Worm (Caenorhabditis elegans) whole organism, young adult: ENCODE measurements around the gene F54C9.3.

ENCODE experiments used
- B0019.2 ChIP-seq: fragments of 200-800 bp; sonication (Bioruptor generic); conservative IDR thresholded peaks from 2 replicates; pipeline ENCODE4 v1.3.6; 2022; ENCODE audit warnings: missing genetic modification reagents, missing genetic modification characterization, missing compliant biosample characterization
- C17E4.6 ChIP-seq: fragments of 200-800 bp; sonication (Bioruptor generic); IDR thresholded peaks from 2 replicates; pipeline ENCODE4 v1.3.6; 2022; ENCODE audit warnings: missing genetic modification reagents, missing genetic modification characterization, missing compliant biosample characterization
- D2030.7 ChIP-seq: fragments of 200-800 bp; sonication (Bioruptor generic); IDR thresholded peaks from 2 replicates; pipeline ENCODE4 v1.3.6; 2022; ENCODE audit warnings: missing genetic modification reagents, missing genetic modification characterization, missing compliant biosample characterization
- F10E7.11 ChIP-seq: sonication (generic microtip); optimal IDR thresholded peaks from 2 replicates; lab custom pipeline; 2017; ENCODE audit warnings: mild to moderate bottlenecking, missing genetic modification characterization, moderate library complexity, missing compliant biosample characterization
- F22D6.2 ChIP-seq: sonication (generic microtip); optimal IDR thresholded peaks from 2 replicates; lab custom pipeline; 2016; ENCODE audit warnings: mild to moderate bottlenecking, missing genetic modification characterization, missing compliant biosample characterization
- F23B12.7 ChIP-seq: sonication (generic microtip); optimal IDR thresholded peaks from 2 replicates; lab custom pipeline; 2017; ENCODE audit warnings: missing genetic modification characterization, mild to moderate bottlenecking, missing compliant biosample characterization, antibody characterized with exemption, moderate library complexity; ENCODE audit not compliant: insufficient read depth
- F39B2.1 ChIP-seq: fragments of 200-800 bp; sonication (Bioruptor generic); IDR thresholded peaks from 2 replicates; pipeline ENCODE4 v1.3.6; 2022; ENCODE audit warnings: missing genetic modification reagents, missing genetic modification characterization, missing compliant biosample characterization
- F55B11.4 ChIP-seq: sonication (generic microtip); optimal IDR thresholded peaks from 2 replicates; lab custom pipeline; 2016; ENCODE audit warnings: missing compliant biosample characterization, missing genetic modification characterization, borderline replicate concordance; ENCODE audit not compliant: insufficient read depth
- T26A5.8 ChIP-seq: sonication (generic microtip); optimal IDR thresholded peaks from 2 replicates; lab custom pipeline; 2016; ENCODE audit warnings: missing genetic modification characterization, missing compliant biosample characterization
- Y56A3A.18 ChIP-seq: fragments of 200-800 bp; sonication (Bioruptor generic); IDR thresholded peaks from 2 replicates; pipeline ENCODE4 v1.3.6; 2022; ENCODE audit warnings: missing genetic modification reagents, missing genetic modification characterization, missing compliant biosample characterization
- Y95B8A.8 ChIP-seq: fragments of 200-800 bp; sonication (Bioruptor generic); IDR thresholded peaks from 2 replicates; pipeline ENCODE4 v1.3.6; 2022; ENCODE audit warnings: missing genetic modification reagents, missing genetic modification characterization, missing compliant biosample characterization
- aptf-2 ChIP-seq: fragments of 200-800 bp; sonication (Bioruptor generic); conservative IDR thresholded peaks from 2 replicates; pipeline ENCODE4 v1.3.6; 2022; ENCODE audit warnings: missing genetic modification reagents, missing genetic modification characterization, missing compliant biosample characterization
- aptf-3 ChIP-seq: fragments of 200-800 bp; sonication (Bioruptor generic); IDR thresholded peaks from 2 replicates; pipeline ENCODE4 v1.3.6; 2022; ENCODE audit warnings: missing genetic modification characterization, missing compliant biosample characterization
- attf-5 ChIP-seq: fragments of 200-800 bp; sonication (Bioruptor generic); optimal IDR thresholded peaks from 2 replicates; lab custom pipeline; 2018; ENCODE audit warnings: mild to moderate bottlenecking, missing genetic modification characterization, missing compliant biosample characterization
- bed-1 ChIP-seq: fragments of 200-800 bp; sonication (Bioruptor generic); IDR thresholded peaks from 2 replicates; pipeline ENCODE4 v1.3.6; 2022; ENCODE audit warnings: missing genetic modification reagents, missing genetic modification characterization, missing compliant biosample characterization
- ceh-58 ChIP-seq: fragments of 200-800 bp; sonication (Bioruptor generic); IDR thresholded peaks from 2 replicates; pipeline ENCODE4 v1.3.6; 2022; ENCODE audit warnings: missing genetic modification characterization, missing compliant biosample characterization
- dox-1 ChIP-seq: fragments of 200-800 bp; sonication (Bioruptor generic); IDR thresholded peaks from 2 replicates; pipeline ENCODE4 v1.3.6; 2022; ENCODE audit warnings: missing genetic modification reagents, missing genetic modification characterization, missing compliant biosample characterization
- dpl-1 ChIP-seq: fragments of 150-350 bp; optimal IDR thresholded peaks from 2 replicates; lab custom pipeline; 2014; ENCODE audit warnings: missing biosample characterization, missing genetic modification reagents, missing genetic modification characterization
- egl-18 ChIP-seq: fragments of 200-800 bp; sonication (Bioruptor generic); IDR thresholded peaks from 2 replicates; pipeline ENCODE4 v1.3.6; 2022; ENCODE audit warnings: missing genetic modification reagents, missing genetic modification characterization, missing compliant biosample characterization
- egrh-3 ChIP-seq: fragments of 200-800 bp; sonication (Bioruptor generic); IDR thresholded peaks from 2 replicates; pipeline ENCODE4 v1.3.6; 2022; ENCODE audit warnings: missing genetic modification reagents, missing genetic modification characterization, missing compliant biosample characterization
- ets-4 ChIP-seq: fragments of 200-800 bp; sonication (Bioruptor generic); optimal IDR thresholded peaks from 2 replicates; lab custom pipeline; 2018; ENCODE audit warnings: mild to moderate bottlenecking, missing genetic modification characterization, missing compliant biosample characterization
- hmg-20 ChIP-seq: fragments of 200-800 bp; sonication (Bioruptor generic); IDR thresholded peaks from 2 replicates; pipeline ENCODE4 v1.3.6; 2022; ENCODE audit warnings: missing genetic modification reagents, missing genetic modification characterization, missing compliant biosample characterization
- hrde-1 ChIP-seq: sonication (generic microtip); optimal IDR thresholded peaks from 2 replicates; lab custom pipeline; 2016; ENCODE audit warnings: missing genetic modification characterization, mild to moderate bottlenecking, missing compliant biosample characterization, moderate library complexity, missing genotype, missing genetic modification reagents, borderline replicate concordance
- lin-26 ChIP-seq: fragments of 200-800 bp; sonication (Bioruptor generic); IDR thresholded peaks from 2 replicates; pipeline ENCODE4 v1.3.6; 2022; ENCODE audit warnings: missing genetic modification reagents, missing genetic modification characterization, missing compliant biosample characterization
- lin-54 ChIP-seq: fragments of 200-800 bp; sonication (Bioruptor generic); optimal IDR thresholded peaks from 2 replicates; lab custom pipeline; 2018; ENCODE audit warnings: mild to moderate bottlenecking, missing genetic modification characterization, missing compliant biosample characterization
- lsl-1 ChIP-seq: fragments of 200-800 bp; sonication (Bioruptor generic); optimal IDR thresholded peaks from 2 replicates; lab custom pipeline; 2018; ENCODE audit warnings: mild to moderate bottlenecking, missing genetic modification characterization, moderate library complexity, missing compliant biosample characterization
- madf-6 ChIP-seq: fragments of 200-800 bp; sonication (Bioruptor generic); IDR thresholded peaks from 2 replicates; pipeline ENCODE4 v1.3.6; 2022; ENCODE audit warnings: missing genetic modification reagents, missing genetic modification characterization, missing compliant biosample characterization
- madf-8 ChIP-seq: fragments of 200-800 bp; sonication (Bioruptor generic); conservative IDR thresholded peaks from 2 replicates; pipeline ENCODE4 v1.3.6; 2022; ENCODE audit warnings: missing genetic modification reagents, missing genetic modification characterization, missing compliant biosample characterization
- mcd-1 ChIP-seq: fragments of 200-800 bp; sonication (Bioruptor generic); IDR thresholded peaks from 2 replicates; pipeline ENCODE4 v1.3.6; 2022; ENCODE audit warnings: missing genetic modification reagents, missing genetic modification characterization, missing compliant biosample characterization
- mxl-1 ChIP-seq: sonication (generic microtip); optimal IDR thresholded peaks from 2 replicates; lab custom pipeline; 2016; ENCODE audit warnings: missing genetic modification characterization, missing compliant biosample characterization
- nhr-179 ChIP-seq: sonication (generic microtip); optimal IDR thresholded peaks from 2 replicates; lab custom pipeline; 2016; ENCODE audit warnings: mild to moderate bottlenecking, missing genetic modification characterization, missing compliant biosample characterization
- sdz-38 ChIP-seq: sonication (generic microtip); optimal IDR thresholded peaks from 2 replicates; lab custom pipeline; 2016; ENCODE audit warnings: missing genotype, missing genetic modification characterization, missing compliant biosample characterization
- snpc-1.3 ChIP-seq: sonication (generic microtip); optimal IDR thresholded peaks from 2 replicates; lab custom pipeline; 2017; ENCODE audit warnings: missing genetic modification characterization, mild to moderate bottlenecking, missing compliant biosample characterization, antibody characterized with exemption, moderate library complexity, missing genotype, missing genetic modification reagents; ENCODE audit not compliant: insufficient read depth
- snpc-3.4 ChIP-seq: sonication (generic microtip); optimal IDR thresholded peaks from 2 replicates; lab custom pipeline; 2017; ENCODE audit warnings: missing genetic modification characterization, mild to moderate bottlenecking, missing compliant biosample characterization, antibody characterized with exemption, moderate library complexity, missing genotype, missing genetic modification reagents
- snpc-4 ChIP-seq, 5 experiments: fragments of 150-350 bp in 1 of 5; sonication (generic microtip) in 4 of 5; optimal IDR thresholded peaks; 2 replicates each; lab custom pipeline; 2014 to 2018; ENCODE audit warnings: missing genetic modification characterization in 5 of 5, missing biosample characterization in 3 of 5, antibody characterized with exemption in 2 of 5, mild to moderate bottlenecking in 2 of 5, missing compliant biosample characterization in 2 of 5, missing genotype in 2 of 5, moderate library complexity in 2 of 5, missing genetic modification reagents in 1 of 5
- sptf-2 ChIP-seq: fragments of 200-800 bp; sonication (Bioruptor generic); optimal IDR thresholded peaks from 2 replicates; lab custom pipeline; 2018; ENCODE audit warnings: mild to moderate bottlenecking, missing genetic modification characterization, missing compliant biosample characterization
- tlf-1 ChIP-seq: fragments of 200-800 bp; sonication (Bioruptor generic); optimal IDR thresholded peaks from 2 replicates; lab custom pipeline; 2018; ENCODE audit warnings: mild to moderate bottlenecking, missing genetic modification characterization, missing compliant biosample characterization
- xnd-1 ChIP-seq: sonication (generic microtip); optimal IDR thresholded peaks from 2 replicates; lab custom pipeline; 2016; ENCODE audit warnings: missing genotype, missing genetic modification reagents, missing genetic modification characterization, missing compliant biosample characterization
- ztf-22 ChIP-seq: fragments of 200-800 bp; sonication (Bioruptor generic); optimal IDR thresholded peaks from 2 replicates; lab custom pipeline; 2018; ENCODE audit warnings: mild to moderate bottlenecking, missing genetic modification characterization, moderate library complexity, missing compliant biosample characterization
- ztf-25 ChIP-seq: fragments of 200-800 bp; sonication (Bioruptor generic); IDR thresholded peaks from 2 replicates; pipeline ENCODE4 v1.3.6; 2022; ENCODE audit warnings: missing genetic modification reagents, missing genetic modification characterization, missing compliant biosample characterization

The F54C9.3 gene

DNA sequence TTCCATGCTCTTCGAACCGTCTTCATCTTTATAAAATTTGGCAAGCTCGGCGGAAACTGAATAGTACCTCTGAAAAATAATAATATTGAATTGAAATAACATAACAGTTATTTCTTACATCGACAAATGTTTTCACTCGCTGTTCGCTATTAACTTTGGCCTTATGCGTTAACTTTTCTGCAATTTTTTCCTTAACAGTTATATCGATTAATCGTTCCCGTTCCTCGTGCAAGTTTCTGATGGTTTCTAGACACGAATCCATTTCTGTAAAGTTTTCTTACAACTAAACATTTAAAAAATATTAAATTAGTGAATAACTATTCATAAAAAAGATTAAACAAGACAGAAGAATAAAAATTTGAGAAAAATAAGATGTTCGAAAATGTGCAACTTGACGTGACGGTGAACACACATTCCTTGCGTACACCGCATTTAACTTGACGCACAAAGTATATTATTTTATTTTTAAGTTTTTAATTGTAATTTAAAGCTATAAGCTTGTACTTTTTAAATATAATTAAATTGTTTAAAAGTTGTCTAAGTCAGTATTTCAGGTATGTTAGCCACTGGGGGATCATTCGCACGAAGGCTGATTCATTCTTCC lies 41.4 kb downstream of the F54C9.3 start, which contains the start of the genes prp-9 and mrps-18B:
Gene prp-9, minus strand, starts transcription at position 264 of the 604 bp plus-strand sequence.
Gene mrps-18B, plus strand, starts transcription at position 549 of the 604 bp plus-strand sequence.
- TF ChIP-seq bed-1 (GFP tag; lab: Robert Waterston, UW) (no peak), mcd-1 (GFP tag; lab: Robert Waterston, UW) (0 out of 2 replicates have a peak, but pooled peaks have one; percentile 16), snpc-4 (GFP tag; optimal IDR thresholded peaks at IDR 0.05; lab: Kevin White, UChicago) (no peak), snpc-4 (tag; optimal IDR thresholded peaks at IDR 0.05; lab: Kevin White, UChicago) (peak in 1 of 4 experiments; percentile 13), snpc-1.3 (tag; lab: Kevin White, UChicago) (peak; percentile 74), F39B2.1 (GFP tag; lab: Robert Waterston, UW) (no peak), ztf-22 (GFP tag; lab: Kevin White, UChicago) (no peak), xnd-1 (no peak), attf-5 (peak; percentile 33), ceh-58 (GFP tag; lab: Robert Waterston, UW) (no peak), nhr-179 (no peak), sdz-38 (tag; lab: Kevin White, UChicago) (no peak), C17E4.6 (no peak), madf-8 (GFP tag; lab: Robert Waterston, UW) (no peak; the same call in 1 of the 2 replicates), mxl-1 (tag; lab: Kevin White, UChicago) (no peak), F10E7.11 (no peak), dox-1 (GFP tag; lab: Robert Waterston, UW) (no peak), snpc-3.4 (tag; lab: Kevin White, UChicago) (no peak), hrde-1 (no peak), sptf-2 (GFP tag; lab: Kevin White, UChicago) (no peak), lsl-1 (GFP tag; lab: Kevin White, UChicago) (peak; percentile 34), B0019.2 (GFP tag; lab: Robert Waterston, UW) (no peak), lin-26 (GFP tag; lab: Robert Waterston, UW) (no peak), T26A5.8 (tag; lab: Kevin White, UChicago) (no peak), dpl-1 (no peak), F22D6.2 (tag; lab: Kevin White, UChicago) (no peak), aptf-3 (no peak), Y56A3A.18 (GFP tag; lab: Robert Waterston, UW) (no peak), egrh-3 (no peak), madf-6 (GFP tag; lab: Robert Waterston, UW) (peak; percentile 66; the same call in 1 of the 2 replicates), D2030.7 (GFP tag; lab: Robert Waterston, UW) (no peak), Y95B8A.8 (GFP tag; lab: Robert Waterston, UW) (no peak), F23B12.7 (tag; lab: Kevin White, UChicago) (peak; percentile 27), ztf-25 (GFP tag; lab: Robert Waterston, UW) (no peak), egl-18 (no peak), hmg-20 (no peak), lin-54 (GFP tag; lab: Kevin White, UChicago) (peak; percentile 21), ets-4 (GFP tag; lab: Kevin White, UChicago) (no peak), aptf-2 (GFP tag; lab: Robert Waterston, UW) (no peak), F55B11.4 (no peak), tlf-1 (GFP tag; lab: Kevin White, UChicago) (no peak)
